Worm (Caenorhabditis elegans) whole organism, late embryonic: ENCODE results near the gene F57E7.2.

Experiments
- ceh-48 ChIP-seq: sonication (generic microtip); optimal IDR thresholded peaks from 2 replicates; lab custom pipeline; 2016; ENCODE audit warnings: missing genetic modification characterization, inconsistent platforms, missing compliant biosample characterization
- elt-4 ChIP-seq: sonication (generic microtip); optimal IDR thresholded peaks from 2 replicates; lab custom pipeline; 2016; ENCODE audit warnings: missing genetic modification characterization, missing compliant biosample characterization
- fkh-10 ChIP-seq: fragments of 150-350 bp; optimal IDR thresholded peaks from 2 replicates; lab custom pipeline; 2014; ENCODE audit warnings: missing biosample characterization, missing genetic modification reagents, missing genetic modification characterization
- nhr-11 ChIP-seq: fragments of 150-350 bp; optimal IDR thresholded peaks from 2 replicates; lab custom pipeline; 2014; ENCODE audit warnings: missing biosample characterization, missing genetic modification characterization
- pha-4 ChIP-seq: fragments of 150-350 bp; optimal IDR thresholded peaks from 2 replicates; lab custom pipeline; 2018; ENCODE audit warnings: missing biosample characterization, missing genetic modification reagents, missing genetic modification characterization

DNA sequence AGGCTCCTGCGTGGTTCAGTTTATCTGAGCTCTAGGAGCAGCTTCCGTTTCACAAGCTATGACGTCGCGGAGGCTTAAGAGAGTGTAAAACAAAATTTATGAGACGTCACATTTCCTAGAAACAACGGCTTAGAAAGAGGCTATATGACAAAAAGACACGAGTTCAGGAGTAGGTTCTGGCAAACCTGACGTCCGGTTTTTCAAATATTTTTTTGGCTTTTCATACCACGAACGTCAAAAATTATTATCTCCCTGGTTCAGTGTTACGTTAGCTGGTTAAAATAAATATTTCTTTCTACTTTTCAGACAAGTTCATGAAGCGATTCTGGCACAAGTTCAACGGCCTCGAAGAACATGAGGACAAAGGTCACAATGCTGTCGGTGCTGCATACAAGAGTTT, 44.9 kb upstream of the F57E7.2 start, which contains the start of gene F36D3.16:
- TF ChIP-seq elt-4 (tag; lab: Kevin White, UChicago), result no peak
- TF ChIP-seq ceh-48 (tag; lab: Kevin White, UChicago), result no peak
- TF ChIP-seq nhr-11 (tag; lab: Kevin White, UChicago), result no peak
- TF ChIP-seq pha-4 (tag; lab: Kevin White, UChicago), result no peak
- TF ChIP-seq fkh-10 (GFP tag; lab: Kevin White, UChicago), result no peak
